Fruit fly (Drosophila melanogaster) whole organism, wandering third instar larva: ENCODE results near the gene BtbVII.

Experiments
- CG32264 ChIP-seq: fragments of 200-800 bp; sonication (Bioruptor generic); optimal IDR thresholded peaks from 2 replicates; lab custom pipeline; 2016; ENCODE audit warnings: missing biosample characterization, missing genetic modification characterization
- Dfd ChIP-seq: fragments of >200 bp; optimal IDR thresholded peaks from 2 replicates; lab custom pipeline; 2017; ENCODE audit warnings: missing biosample characterization, missing genetic modification characterization
- Dif ChIP-seq: fragments of 200-275, 200-300 bp; sonication (Bioruptor generic); optimal IDR thresholded peaks from 2 replicates; lab custom pipeline; 2018; ENCODE audit warnings: missing biosample characterization, missing genetic modification characterization; ENCODE audit not compliant: partially characterized antibody
- GATAd ChIP-seq: sonication (Bioruptor generic); optimal IDR thresholded peaks from 2 replicates; lab custom pipeline; 2016; ENCODE audit warnings: missing biosample characterization, missing genetic modification characterization
- HLH106 ChIP-seq: fragments of 200-800 bp; optimal IDR thresholded peaks from 3 replicates; lab custom pipeline; 2019; ENCODE audit warnings: missing biosample characterization, mild to moderate bottlenecking, missing genetic modification characterization, moderate library complexity
- Hnf4 ChIP-seq: fragments of 200-800 bp; sonication (Bioruptor generic); optimal IDR thresholded peaks from 2 replicates; lab custom pipeline; 2016; ENCODE audit warnings: missing biosample characterization, mild to moderate bottlenecking, missing genetic modification characterization
- Hr83 ChIP-seq: fragments of 200-300 bp; sonication (Bioruptor generic); optimal IDR thresholded peaks from 2 replicates; lab custom pipeline; 2016; ENCODE audit warnings: missing biosample characterization, mild to moderate bottlenecking, missing genetic modification characterization, moderate library complexity; ENCODE audit not compliant: poor library complexity, severe bottlenecking
- Jra ChIP-seq: sonication (Bioruptor generic); optimal IDR thresholded peaks from 2 replicates; lab custom pipeline; 2016; ENCODE audit warnings: missing biosample characterization, missing genetic modification characterization
- Myc ChIP-seq: fragments of >200 bp; optimal IDR thresholded peaks from 2 replicates; lab custom pipeline; 2017
- OdsH ChIP-seq: fragments of 200-800 bp; sonication (Bioruptor generic); optimal IDR thresholded peaks from 2 replicates; lab custom pipeline; 2016; ENCODE audit warnings: missing biosample characterization, mild to moderate bottlenecking, missing genetic modification characterization
- Rel ChIP-seq, 2 experiments: fragments of 200-800 bp; sonication (Bioruptor generic) in 1 of 2; optimal IDR thresholded peaks; 2 replicates in 1 of 2; 3 replicates in 1 of 2; lab custom pipeline; 2016 to 2019; ENCODE audit warnings: mild to moderate bottlenecking in 2 of 2, missing biosample characterization in 2 of 2, missing genetic modification characterization in 2 of 2, moderate library complexity in 1 of 2
- Sp1 ChIP-seq: fragments of 200-800 bp; sonication (Bioruptor generic); optimal IDR thresholded peaks from 3 replicates; lab custom pipeline; 2019; ENCODE audit warnings: missing biosample characterization, mild to moderate bottlenecking, missing genetic modification characterization, moderate library complexity
- br ChIP-seq: fragments of 200-800 bp; sonication (Bioruptor generic); optimal IDR thresholded peaks from 2 replicates; lab custom pipeline; 2016; ENCODE audit warnings: missing biosample characterization, missing genetic modification characterization
- brk ChIP-seq: fragments of 200-800 bp; sonication (Bioruptor generic); optimal IDR thresholded peaks from 2 replicates; lab custom pipeline; 2016; ENCODE audit warnings: missing biosample characterization, mild to moderate bottlenecking, missing genetic modification characterization
- dl ChIP-seq, 2 experiments: fragments of 175-275, 200-275 bp in 1 of 2; fragments of 200-275 bp in 1 of 2; sonication (Bioruptor generic); optimal IDR thresholded peaks; lab custom pipeline; 2018; ENCODE audit warnings: mild to moderate bottlenecking in 2 of 2, missing biosample characterization in 2 of 2, missing genetic modification characterization in 2 of 2, moderate library complexity in 2 of 2; ENCODE audit not compliant: partially characterized antibody in 2 of 2, insufficient read depth in 1 of 2
- dmrt93B ChIP-seq: fragments of 200-800 bp; sonication (Bioruptor generic); optimal IDR thresholded peaks from 2 replicates; lab custom pipeline; 2018; ENCODE audit warnings: missing biosample characterization, mild to moderate bottlenecking, missing genetic modification characterization
- dsf ChIP-seq: sonication (Bioruptor generic); optimal IDR thresholded peaks from 2 replicates; lab custom pipeline; 2016; ENCODE audit warnings: missing biosample characterization, missing genetic modification characterization, borderline replicate concordance
- ey ChIP-seq: fragments of 200-800 bp; sonication (Bioruptor generic); optimal IDR thresholded peaks from 2 replicates; lab custom pipeline; 2016; ENCODE audit warnings: missing biosample characterization, missing genetic modification characterization
- foxo ChIP-seq, 2 experiments: fragments of 200-800 bp; sonication (Bioruptor generic); optimal IDR thresholded peaks; 2 replicates in 1 of 2; 3 replicates in 1 of 2; lab custom pipeline; 2016 to 2017; ENCODE audit warnings: missing biosample characterization in 2 of 2, missing genetic modification characterization in 2 of 2
- fru ChIP-seq: fragments of 200-800 bp; sonication (Bioruptor generic); optimal IDR thresholded peaks from 3 replicates; lab custom pipeline; 2016; ENCODE audit warnings: missing biosample characterization, mild to moderate bottlenecking, missing genetic modification characterization
- h ChIP-seq: fragments of 200-800 bp; sonication (Bioruptor generic); optimal IDR thresholded peaks from 3 replicates; lab custom pipeline; 2016; ENCODE audit warnings: missing biosample characterization, mild to moderate bottlenecking, missing genetic modification characterization
- jim ChIP-seq: fragments of 175-275, 200-325 bp; sonication (Bioruptor generic); optimal IDR thresholded peaks from 2 replicates; lab custom pipeline; 2016; ENCODE audit warnings: missing biosample characterization, mild to moderate bottlenecking, missing genetic modification characterization
- lola ChIP-seq: fragments of >200 bp; optimal IDR thresholded peaks from 2 replicates; lab custom pipeline; 2017; ENCODE audit warnings: missing biosample characterization, missing genetic modification characterization
- pan ChIP-seq: fragments of >200 bp; optimal IDR thresholded peaks from 2 replicates; lab custom pipeline; 2017
- psq ChIP-seq: fragments of 200-800 bp; sonication (Bioruptor generic); optimal IDR thresholded peaks from 3 replicates; lab custom pipeline; 2017; ENCODE audit warnings: missing biosample characterization, mild to moderate bottlenecking, missing genetic modification characterization, moderate library complexity
- rgr ChIP-seq: fragments of 200-800 bp; sonication (Bioruptor generic); optimal IDR thresholded peaks from 3 replicates; lab custom pipeline; 2016; ENCODE audit warnings: missing biosample characterization, mild to moderate bottlenecking, missing genetic modification characterization
- tai ChIP-seq: sonication (Bioruptor generic); optimal IDR thresholded peaks from 2 replicates; lab custom pipeline; 2016; ENCODE audit warnings: missing biosample characterization, missing genetic modification characterization
- usp ChIP-seq: fragments of >200 bp; optimal IDR thresholded peaks from 2 replicates; lab custom pipeline; 2017; ENCODE audit warnings: missing biosample characterization, missing genetic modification characterization
- woc ChIP-seq: sonication (Bioruptor generic); optimal IDR thresholded peaks from 2 replicates; lab custom pipeline; 2016; ENCODE audit warnings: missing biosample characterization, mild to moderate bottlenecking, missing genetic modification characterization

BtbVII gene

dm6 chr3L:3127544-3127943 lies 20.9 kb upstream of the BtbVII start, which contains the start of gene promL (continued):
- no peak for TF ChIP-seq CG32264 (GFP tag; lab: Kevin White, UChicago)
- no peak for TF ChIP-seq woc (GFP tag; lab: Kevin White, UChicago)
- TF ChIP-seq Dif (GFP tag; lab: Kevin White, UChicago): no peak
- no peak for TF ChIP-seq dsf

- TF ChIP-seq dl (GFP tag; optimal IDR thresholded peaks at IDR 0.05; lab: Kevin White, UChicago; ENCODE audit: insufficient read depth in 1 of 2, partially characterized antibody in 2 of 2) (peak; percentile 0 to 71), rgr (GFP tag; lab: Kevin White, UChicago) (peak; percentile 4), CG32264 (GFP tag; lab: Kevin White, UChicago) (peak; percentile 20), br (GFP tag; lab: Kevin White, UChicago) (peak; percentile 16), Hr83 (GFP tag; lab: Kevin White, UChicago) (peak; percentile 78), Dif (GFP tag; lab: Kevin White, UChicago) (peak; percentile 44), HLH106 (no peak), Jra (no peak), h (GFP tag; lab: Kevin White, UChicago) (peak; percentile 38), OdsH (GFP tag; lab: Kevin White, UChicago) (peak; percentile 1), foxo (GFP tag; optimal IDR thresholded peaks at IDR 0.05; lab: Kevin White, UChicago) (no peak), jim (GFP tag; lab: Kevin White, UChicago) (no peak)
Measured at dm6 chr3L:3134064-3134545, 14.3 kb upstream of the BtbVII start.

- TF ChIP-seq Dif (GFP tag; lab: Kevin White, UChicago) (no peak), Sp1 (GFP tag; lab: Kevin White, UChicago) (no peak), dmrt93B (no peak), brk (GFP tag; lab: Kevin White, UChicago) (no peak), usp (GFP tag; lab: Kevin White, UChicago) (no peak), ey (GFP tag; lab: Kevin White, UChicago) (no peak), psq (no peak), tai (no peak), CG32264 (GFP tag; lab: Kevin White, UChicago) (no peak), HLH106 (no peak), OdsH (GFP tag; lab: Kevin White, UChicago) (no peak), dl (GFP tag; optimal IDR thresholded peaks at IDR 0.05; lab: Kevin White, UChicago; ENCODE audit: insufficient read depth in 1 of 2, partially characterized antibody in 2 of 2) (no peak), GATAd (GFP tag; lab: Kevin White, UChicago) (no peak), Myc (lab: Kevin White, UChicago) (no peak), foxo (GFP tag; optimal IDR thresholded peaks at IDR 0.05; lab: Kevin White, UChicago) (no peak), Dfd (GFP tag; lab: Kevin White, UChicago) (no peak), pan (lab: Kevin White, UChicago) (no peak), Hnf4 (GFP tag; lab: Kevin White, UChicago) (no peak), fru (GFP tag; lab: Kevin White, UChicago) (no peak), lola (GFP tag; lab: Kevin White, UChicago) (no peak)
Measured at dm6 chr3L:3141411-3141810, 7.0 kb upstream of the BtbVII start.

dm6 chr3L:3142516-3143382 lies 5.7 kb upstream of the BtbVII start:
- TF ChIP-seq Rel (GFP tag; optimal IDR thresholded peaks at IDR 0.05; lab: Kevin White, UChicago): no peak
- peak; percentile 33 for TF ChIP-seq Rel (tag; optimal IDR thresholded peaks at IDR 0.05; lab: Kevin White, UChicago)
- no peak for TF ChIP-seq HLH106
- TF ChIP-seq h (GFP tag; lab: Kevin White, UChicago): peak; percentile 61
